Worm (Caenorhabditis elegans): ENCODE data around the gene npp-3.

DNA sequence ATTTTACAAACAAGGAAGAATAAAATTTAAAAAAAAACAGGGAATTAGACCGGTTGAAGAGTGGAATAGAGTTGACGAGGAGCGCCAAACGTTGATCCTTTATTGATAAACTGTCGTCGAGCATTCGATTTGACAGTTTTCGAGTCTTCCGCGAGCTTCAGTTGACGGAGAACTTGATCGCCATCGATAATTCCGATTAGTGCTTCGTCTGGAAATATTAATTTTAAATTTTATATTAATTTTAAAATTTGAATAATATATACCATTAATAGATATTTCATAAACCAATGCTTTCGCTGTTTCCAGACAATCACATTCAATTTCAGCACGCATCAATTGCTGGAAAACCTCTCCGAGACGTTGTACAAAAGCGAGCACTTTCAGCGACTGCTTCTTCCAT is 8.9 kb downstream of the npp-3 start, which contains the start of gene K12D12.4:
- TF ChIP-seq klf-2 (GFP tag; conservative IDR thresholded peaks at IDR 0.05) (no peak), flt-1 (GFP tag; IDR thresholded peaks at IDR 0.05) (no peak), med-1 (GFP tag; optimal IDR thresholded peaks at IDR 0.05; ENCODE audit: insufficient read depth) (no peak)
